Worm (Caenorhabditis elegans) whole organism, L4 larva: Measurements from ENCODE around the gene D2024.18.
A peak's percentile ranks its signal among the peaks of the same experiment; 100 is the strongest.

Experiments used
- F49E8.2 ChIP-seq: sonication (generic microtip); optimal IDR thresholded peaks from 2 replicates; lab custom pipeline; 2016; ENCODE audit warnings: missing compliant biosample characterization, mild to moderate bottlenecking, missing genetic modification characterization, borderline replicate concordance
- T26A8.4 ChIP-seq: fragments of 200-800 bp; sonication (Bioruptor generic); IDR thresholded peaks from 2 replicates; pipeline ENCODE4 v1.3.6; 2022; ENCODE audit warnings: missing genetic modification characterization, missing compliant biosample characterization
- Y105C5A.15 ChIP-seq: fragments of 200-800 bp; sonication (Bioruptor generic); IDR thresholded peaks from 2 replicates; pipeline ENCODE4 v1.3.6; 2022; ENCODE audit warnings: missing genetic modification characterization, missing compliant biosample characterization
- Y48G9A.11 ChIP-seq: fragments of 200-800 bp; sonication (Bioruptor generic); IDR thresholded peaks from 2 replicates; pipeline ENCODE4 v1.3.6; 2022; ENCODE audit warnings: missing genetic modification reagents, missing genetic modification characterization, missing compliant biosample characterization
- Y75B8A.6 ChIP-seq: fragments of 200-800 bp; sonication (Bioruptor generic); IDR thresholded peaks from 2 replicates; pipeline ENCODE4 v1.3.6; 2022; ENCODE audit warnings: missing genetic modification reagents, missing genetic modification characterization, missing compliant biosample characterization
- ZK337.2 ChIP-seq: fragments of 200-800 bp; sonication (Bioruptor generic); IDR thresholded peaks from 2 replicates; pipeline ENCODE4 v1.3.6; 2022; ENCODE audit warnings: missing genetic modification reagents, missing genetic modification characterization, missing compliant biosample characterization
- ZK546.5 ChIP-seq, 2 experiments: sonication (generic microtip); optimal IDR thresholded peaks; 2 replicates each; lab custom pipeline; 2017; ENCODE audit warnings: missing biosample characterization in 2 of 2, missing genetic modification characterization in 2 of 2
- aha-1 ChIP-seq: fragments of 150-350 bp; peaks from one replicate; lab custom pipeline; 2014; ENCODE audit warnings: missing biosample characterization, missing genetic modification characterization
- arid-1 ChIP-seq: fragments of 200-800 bp; sonication (Bioruptor generic); conservative IDR thresholded peaks from 2 replicates; pipeline ENCODE4 v1.3.6; 2022; ENCODE audit warnings: missing genetic modification reagents, missing genetic modification characterization, missing compliant biosample characterization
- ceh-20 ChIP-seq: fragments of 200-800 bp; sonication (Bioruptor generic); IDR thresholded peaks from 2 replicates; pipeline ENCODE4 v1.3.6; 2022; ENCODE audit warnings: missing genetic modification reagents, missing genetic modification characterization, missing compliant biosample characterization
- ceh-32 ChIP-seq: sonication (generic microtip); optimal IDR thresholded peaks from 2 replicates; lab custom pipeline; 2016; ENCODE audit warnings: mild to moderate bottlenecking, missing genetic modification characterization, missing compliant biosample characterization; ENCODE audit not compliant: poor library complexity
- ceh-44 ChIP-seq: fragments of 200-800 bp; sonication (Bioruptor generic); IDR thresholded peaks from 2 replicates; pipeline ENCODE4 v1.3.6; 2022; ENCODE audit warnings: missing genetic modification reagents, missing genetic modification characterization, missing compliant biosample characterization
- ceh-82 ChIP-seq: sonication (generic microtip); optimal IDR thresholded peaks from 2 replicates; lab custom pipeline; 2017; ENCODE audit warnings: missing biosample characterization, missing genetic modification characterization
- dmd-8 ChIP-seq: fragments of 200-800 bp; sonication (Bioruptor generic); IDR thresholded peaks from 2 replicates; pipeline ENCODE4 v1.3.6; 2022; ENCODE audit warnings: missing genetic modification characterization, missing compliant biosample characterization
- dpl-1 ChIP-seq: fragments of 150-350 bp; optimal IDR thresholded peaks from 2 replicates; lab custom pipeline; 2014; ENCODE audit warnings: missing biosample characterization, missing genetic modification reagents, missing genetic modification characterization
- duxl-1 ChIP-seq: sonication (generic microtip); optimal IDR thresholded peaks from 2 replicates; lab custom pipeline; 2016; ENCODE audit warnings: mild to moderate bottlenecking, missing genetic modification characterization, moderate library complexity, missing compliant biosample characterization; ENCODE audit not compliant: poor library complexity
- egl-43 ChIP-seq: fragments of 200-800 bp; sonication (Bioruptor generic); IDR thresholded peaks from 2 replicates; pipeline ENCODE4 v1.3.6; 2022; ENCODE audit warnings: missing genetic modification reagents, missing genetic modification characterization, missing compliant biosample characterization
- gei-8 ChIP-seq: fragments of 200-800 bp; sonication (Bioruptor generic); optimal IDR thresholded peaks from 2 replicates; lab custom pipeline; 2018; ENCODE audit warnings: mild to moderate bottlenecking, missing genetic modification characterization, missing compliant biosample characterization
- hlh-11 ChIP-seq: fragments of 200-800 bp; sonication (Bioruptor generic); optimal IDR thresholded peaks from 2 replicates; lab custom pipeline; 2018; ENCODE audit warnings: mild to moderate bottlenecking, missing genetic modification characterization, missing compliant biosample characterization
- hlh-30 ChIP-seq: sonication (generic microtip); optimal IDR thresholded peaks from 2 replicates; lab custom pipeline; 2017; ENCODE audit warnings: antibody characterized with exemption, mild to moderate bottlenecking, missing genetic modification characterization, missing compliant biosample characterization; ENCODE audit not compliant: insufficient read depth
- hmg-1.1 ChIP-seq: fragments of 200-800 bp; sonication (Bioruptor generic); IDR thresholded peaks from 2 replicates; pipeline ENCODE4 v1.3.6; 2022; ENCODE audit warnings: missing genetic modification reagents, missing genetic modification characterization, missing compliant biosample characterization
- jun-1 ChIP-seq: fragments of 150-350 bp; optimal IDR thresholded peaks from 2 replicates; lab custom pipeline; 2014; ENCODE audit warnings: missing biosample characterization, missing genetic modification reagents, missing genetic modification characterization
- lin-13 ChIP-seq: fragments of 150-350 bp; optimal IDR thresholded peaks from 2 replicates; lab custom pipeline; 2014; ENCODE audit warnings: missing biosample characterization, missing genetic modification reagents, missing genetic modification characterization
- lin-15B ChIP-seq: fragments of 150-350 bp; sonication (generic microtip); optimal IDR thresholded peaks from 3 replicates; lab custom pipeline; 2014; ENCODE audit warnings: missing biosample characterization, missing genetic modification characterization
- lin-29 ChIP-seq: fragments of 200-800 bp; sonication (Bioruptor generic); IDR thresholded peaks from 2 replicates; pipeline ENCODE4 v1.3.6; 2022; ENCODE audit warnings: missing genetic modification reagents, missing genetic modification characterization, missing compliant biosample characterization
- lin-38 ChIP-seq: fragments of 200-800 bp; sonication (Bioruptor generic); IDR thresholded peaks from 2 replicates; pipeline ENCODE4 v1.3.6; 2022; ENCODE audit warnings: missing genetic modification reagents, missing genetic modification characterization, missing compliant biosample characterization
- lin-39 ChIP-seq: fragments of 150-350 bp; optimal IDR thresholded peaks from 2 replicates; lab custom pipeline; 2014; ENCODE audit warnings: missing biosample characterization, missing genetic modification reagents, missing genetic modification characterization
- lir-3 ChIP-seq: sonication (generic microtip); optimal IDR thresholded peaks from 2 replicates; lab custom pipeline; 2016; ENCODE audit warnings: mild to moderate bottlenecking, missing genetic modification characterization, missing compliant biosample characterization
- lsy-2 ChIP-seq, 2 experiments: fragments of 150-350 bp in 1 of 2; sonication (generic microtip) in 1 of 2; optimal IDR thresholded peaks; 2 replicates each; lab custom pipeline; 2014 to 2017; ENCODE audit warnings: missing biosample characterization in 2 of 2, missing genetic modification characterization in 2 of 2
- madf-5 ChIP-seq, 2 experiments: fragments of 200-800 bp; sonication (Bioruptor generic); IDR thresholded peaks; 2 replicates each; pipeline ENCODE4 v1.3.6; 2022; ENCODE audit warnings: missing compliant biosample characterization in 2 of 2, missing genetic modification characterization in 2 of 2
- madf-9 ChIP-seq: fragments of 200-800 bp; sonication (Bioruptor generic); conservative IDR thresholded peaks from 2 replicates; pipeline ENCODE4 v1.3.6; 2022; ENCODE audit warnings: missing genetic modification reagents, missing genetic modification characterization, missing compliant biosample characterization
- mdl-1 ChIP-seq, 2 experiments: fragments of 150-350 bp in 1 of 2; sonication (generic microtip) in 1 of 2; optimal IDR thresholded peaks; 2 replicates each; lab custom pipeline; 2014 to 2017; ENCODE audit warnings: missing biosample characterization in 2 of 2, missing genetic modification characterization in 2 of 2
- mxl-3 ChIP-seq: fragments of 200-800 bp; sonication (Bioruptor generic); optimal IDR thresholded peaks from 2 replicates; lab custom pipeline; 2018; ENCODE audit warnings: mild to moderate bottlenecking, missing genetic modification characterization, missing compliant biosample characterization
- nhr-102 ChIP-seq: sonication (generic microtip); optimal IDR thresholded peaks from 2 replicates; lab custom pipeline; 2016; ENCODE audit warnings: mild to moderate bottlenecking, missing genetic modification characterization, moderate library complexity, missing compliant biosample characterization
- nhr-111 ChIP-seq: fragments of 200-800 bp; sonication (Bioruptor generic); optimal IDR thresholded peaks from 2 replicates; lab custom pipeline; 2018; ENCODE audit warnings: mild to moderate bottlenecking, missing genetic modification characterization, missing compliant biosample characterization
- nhr-237 ChIP-seq: sonication (generic microtip); optimal IDR thresholded peaks from 2 replicates; lab custom pipeline; 2017; ENCODE audit warnings: missing biosample characterization, missing genetic modification characterization
- nhr-41 ChIP-seq: fragments of 200-800 bp; sonication (Bioruptor generic); IDR thresholded peaks from 2 replicates; pipeline ENCODE4 v1.3.6; 2022; ENCODE audit warnings: missing genetic modification reagents, missing genetic modification characterization, missing compliant biosample characterization
- nhr-42 ChIP-seq: fragments of 200-800 bp; sonication (Bioruptor generic); IDR thresholded peaks from 2 replicates; pipeline ENCODE4 v1.3.6; 2022; ENCODE audit warnings: missing genetic modification characterization, missing compliant biosample characterization
- nhr-48 ChIP-seq: sonication (generic microtip); optimal IDR thresholded peaks from 2 replicates; lab custom pipeline; 2016; ENCODE audit warnings: mild to moderate bottlenecking, missing genetic modification characterization, missing compliant biosample characterization
- pqm-1 ChIP-seq: sonication (generic microtip); optimal IDR thresholded peaks from 2 replicates; lab custom pipeline; 2017; ENCODE audit warnings: missing biosample characterization, missing genetic modification characterization
- rbr-2 ChIP-seq: sonication (generic microtip); optimal IDR thresholded peaks from 2 replicates; lab custom pipeline; 2016; ENCODE audit warnings: missing genotype, missing genetic modification characterization, missing compliant biosample characterization
- saeg-2 ChIP-seq: fragments of 200-800 bp; sonication (Bioruptor generic); IDR thresholded peaks from 2 replicates; pipeline ENCODE4 v1.3.6; 2022; ENCODE audit warnings: missing genetic modification reagents, missing genetic modification characterization, missing compliant biosample characterization
- snpc-1.2 ChIP-seq: fragments of 200-800 bp; sonication (Bioruptor generic); IDR thresholded peaks from 2 replicates; pipeline ENCODE4 v1.3.6; 2022; ENCODE audit warnings: missing genetic modification reagents, missing genetic modification characterization, missing compliant biosample characterization
- tra-1 ChIP-seq: fragments of 200-800 bp; sonication (Bioruptor generic); IDR thresholded peaks from 2 replicates; pipeline ENCODE4 v1.3.6; 2022; ENCODE audit warnings: missing genetic modification reagents, missing genetic modification characterization, missing compliant biosample characterization
- unc-130 ChIP-seq: sonication (generic microtip); optimal IDR thresholded peaks from 2 replicates; lab custom pipeline; 2016; ENCODE audit warnings: missing genetic modification reagents, missing genetic modification characterization, missing compliant biosample characterization
- unc-39 ChIP-seq: sonication (generic microtip); optimal IDR thresholded peaks from 2 replicates; lab custom pipeline; 2017; ENCODE audit warnings: missing biosample characterization, missing genetic modification characterization
- unc-62 ChIP-seq, 3 experiments: fragments of 150-350 bp in 1 of 3; sonication (generic microtip); optimal IDR thresholded peaks in 2 of 3; peaks in 1 of 3; 1 replicate in 1 of 3; 2 replicates in 2 of 3; lab custom pipeline; 2014 to 2017; ENCODE audit warnings: missing biosample characterization in 3 of 3, missing genetic modification characterization in 3 of 3, missing genetic modification reagents in 3 of 3, missing genotype in 1 of 3
- zag-1 ChIP-seq: fragments of 150-350 bp; optimal IDR thresholded peaks from 2 replicates; lab custom pipeline; 2014; ENCODE audit warnings: missing biosample characterization, missing genetic modification characterization
- zfp-2 ChIP-seq: sonication (generic microtip); optimal IDR thresholded peaks from 2 replicates; lab custom pipeline; 2016; ENCODE audit warnings: mild to moderate bottlenecking, missing genetic modification characterization, missing compliant biosample characterization
- zip-2 ChIP-seq: fragments of 150-350 bp; optimal IDR thresholded peaks from 2 replicates; lab custom pipeline; 2014; ENCODE audit warnings: missing biosample characterization, missing genetic modification characterization

D2024.18 gene

DNA sequence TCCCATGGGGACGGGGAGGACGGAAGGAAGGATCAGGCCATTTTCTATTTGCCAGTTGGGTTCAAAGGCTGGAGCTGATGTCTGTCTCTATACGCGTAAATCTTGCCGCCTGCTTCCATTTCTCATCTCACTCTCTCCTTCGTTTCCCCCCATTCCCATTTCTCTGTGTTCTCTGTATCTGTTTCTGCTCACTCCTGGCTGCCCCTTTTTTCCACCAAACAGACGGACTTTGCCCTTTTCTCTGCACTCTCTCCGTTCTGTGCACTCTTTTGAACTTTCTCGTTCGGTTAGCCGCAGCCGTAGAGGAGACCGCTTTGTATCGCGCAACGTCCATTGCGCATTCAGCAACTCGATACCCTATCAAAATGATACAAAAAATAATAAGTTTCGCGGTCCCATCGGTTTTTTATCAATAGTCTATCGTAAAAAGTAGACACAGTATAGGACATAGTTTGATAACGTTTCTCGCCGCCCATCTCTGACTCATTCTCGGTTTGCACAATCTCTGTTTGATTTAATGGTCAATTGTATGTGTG is 14.8 kb upstream of the D2024.18 start (continued):
- TF ChIP-seq nhr-237 (tag; lab: Kevin White, UChicago) (no peak), lir-3 (no peak), lin-29 (no peak), T26A8.4 (GFP tag; lab: Robert Waterston, UW) (0 out of 2 replicates have a peak, but pooled peaks have one; percentile 41), Y105C5A.15 (no peak), arid-1 (GFP tag; lab: Robert Waterston, UW) (no peak), unc-39 (tag; lab: Kevin White, UChicago) (no peak), ZK546.5 (tag; optimal IDR thresholded peaks at IDR 0.05; lab: Kevin White, UChicago) (no peak), madf-5 (GFP tag; IDR thresholded peaks at IDR 0.05; lab: Robert Waterston, UW) (no peak), zfp-2 (tag; lab: Kevin White, UChicago) (no peak), ZK337.2 (no peak), nhr-102 (tag; lab: Kevin White, UChicago) (no peak), lin-38 (GFP tag; lab: Robert Waterston, UW) (no peak), unc-62 (GFP tag; optimal IDR thresholded peaks at IDR 0.05 in 1 of 2; lab: Kevin White, UChicago) (peak in 1 of 2 experiments; percentile 63), unc-62 (tag; optimal IDR thresholded peaks at IDR 0.05; lab: Kevin White, UChicago) (no peak), pqm-1 (peak; percentile 96), dmd-8 (no peak), dpl-1 (GFP tag; lab: Kevin White, UChicago) (no peak), lsy-2 (tag; optimal IDR thresholded peaks at IDR 0.05; lab: Kevin White, UChicago) (peak; percentile 9 to 56), lin-15B (tag; lab: Kevin White, UChicago) (no peak), lin-39 (no peak), mxl-3 (GFP tag; lab: Kevin White, UChicago) (no peak), Y48G9A.11 (GFP tag; lab: Robert Waterston, UW) (no peak), lin-13 (GFP tag; lab: Kevin White, UChicago) (no peak), aha-1 (tag; lab: Kevin White, UChicago) (peak; percentile 28), madf-9 (GFP tag; lab: Robert Waterston, UW) (0 out of 2 replicates have a peak, but pooled peaks have one; percentile 22), ceh-82 (no peak), zip-2 (tag; lab: Kevin White, UChicago) (no peak), ceh-20 (no peak), Y75B8A.6 (GFP tag; lab: Robert Waterston, UW) (no peak), duxl-1 (tag; lab: Kevin White, UChicago) (no peak), hlh-30 (tag; lab: Kevin White, UChicago) (peak; percentile 16), gei-8 (GFP tag; lab: Kevin White, UChicago) (no peak), hmg-1.1 (GFP tag; lab: Robert Waterston, UW) (peak; percentile 80), zag-1 (tag; lab: Kevin White, UChicago) (no peak), saeg-2 (GFP tag; lab: Robert Waterston, UW) (no peak), rbr-2 (tag; lab: Kevin White, UChicago) (peak; percentile 64), nhr-42 (GFP tag; lab: Robert Waterston, UW) (0 out of 2 replicates have a peak, but pooled peaks have one; percentile 43)

ce11 chrIV:7236248-7236772 is 13.9 kb upstream of the D2024.18 start:
- TF ChIP-seq jun-1 (tag; lab: Kevin White, UChicago) (no peak), nhr-42 (GFP tag; lab: Robert Waterston, UW) (no peak), mxl-3 (GFP tag; lab: Kevin White, UChicago) (peak; percentile 52), hlh-11 (tag; lab: Kevin White, UChicago) (peak; percentile 20), nhr-41 (GFP tag; lab: Robert Waterston, UW) (no peak), lin-38 (GFP tag; lab: Robert Waterston, UW) (no peak), snpc-1.2 (no peak), F49E8.2 (tag; lab: Kevin White, UChicago) (no peak), unc-130 (no peak), mdl-1 (tag; optimal IDR thresholded peaks at IDR 0.05; lab: Kevin White, UChicago) (no peak), tra-1 (GFP tag; lab: Robert Waterston, UW) (no peak), ceh-44 (GFP tag; lab: Robert Waterston, UW) (no peak), nhr-111 (no peak), ceh-32 (tag; lab: Kevin White, UChicago) (no peak), nhr-48 (tag; lab: Kevin White, UChicago) (peak; percentile 31), unc-62 (GFP tag; optimal IDR thresholded peaks at IDR 0.05 in 1 of 2; lab: Kevin White, UChicago) (peak in 1 of 2 experiments; percentile 17), unc-62 (tag; optimal IDR thresholded peaks at IDR 0.05; lab: Kevin White, UChicago) (no peak), dpl-1 (GFP tag; lab: Kevin White, UChicago) (no peak), egl-43 (no peak)
